Fruit fly (Drosophila melanogaster): ENCODE measurements around the gene CG33229.

The CG33229 gene

DNA sequence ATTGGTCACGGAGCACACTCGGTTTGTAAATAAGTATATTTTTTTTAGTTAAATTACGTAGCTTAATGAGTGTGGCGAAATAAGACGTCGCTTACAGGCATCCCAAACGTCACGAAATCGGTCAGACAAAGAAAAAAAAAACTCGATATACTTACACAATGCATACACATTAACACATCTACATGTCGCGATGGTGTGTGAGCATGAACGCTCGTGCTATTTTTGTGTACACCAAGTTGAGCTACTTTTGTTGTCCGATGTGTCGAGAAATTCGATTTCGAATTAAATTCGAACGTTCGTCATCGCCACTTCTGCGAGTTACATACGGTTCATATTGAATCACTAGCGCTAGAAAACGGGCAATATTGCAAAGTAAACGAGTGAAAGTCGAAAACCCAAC lies 1.5 kb downstream of the CG33229 start:
- TF ChIP-seq ss (GFP tag; optimal IDR thresholded peaks at IDR 0.05), result no peak
- TF ChIP-seq Gug (GFP tag; IDR thresholded peaks at IDR 0.05), result no peak
- no peak for TF ChIP-seq fd59A (GFP tag; optimal IDR thresholded peaks at IDR 0.05)
- no peak for TF ChIP-seq Ets96B (tag; optimal IDR thresholded peaks at IDR 0.05)
- no peak for TF ChIP-seq CG8319 (GFP tag; optimal IDR thresholded peaks at IDR 0.05)
- TF ChIP-seq CG11762 (GFP tag; optimal IDR thresholded peaks at IDR 0.05; ENCODE audit: insufficient read depth), result no peak
- no peak for TF ChIP-seq Smox (GFP tag; optimal IDR thresholded peaks at IDR 0.05)
- no peak for TF ChIP-seq OdsH (GFP tag; optimal IDR thresholded peaks at IDR 0.05)
- TF ChIP-seq Hr4 (GFP tag; optimal IDR thresholded peaks at IDR 0.05), result no peak
- 0 out of 2 replicates have a peak, but pooled peaks have one; percentile 14 for TF ChIP-seq CG15336 (GFP tag; IDR thresholded peaks at IDR 0.05)
- TF ChIP-seq Eip93F (GFP tag; optimal IDR thresholded peaks at IDR 0.05), result peak; percentile 12
- no peak for TF ChIP-seq CG34406 (GFP tag; optimal IDR thresholded peaks at IDR 0.05)
- no peak for TF ChIP-seq CG6808 (GFP tag; optimal IDR thresholded peaks at IDR 0.05)
- TF ChIP-seq Eip75B (GFP tag; optimal IDR thresholded peaks at IDR 0.05), result no peak
- TF ChIP-seq Hr38 (GFP tag; optimal IDR thresholded peaks at IDR 0.05), result no peak
- TF ChIP-seq Blimp-1 (GFP tag; optimal IDR thresholded peaks at IDR 0.05), result no peak
- TF ChIP-seq fkh (GFP tag; optimal IDR thresholded peaks at IDR 0.05), result no peak
- no peak for TF ChIP-seq Eip78C (GFP tag)
- TF ChIP-seq vri (GFP tag; optimal IDR thresholded peaks at IDR 0.05), result peak; percentile 6
- TF ChIP-seq svp (GFP tag), result peak; percentile 42
- no peak for TF ChIP-seq CG16779 (tag; optimal IDR thresholded peaks at IDR 0.05)
- TF ChIP-seq CG6163 (GFP tag; IDR thresholded peaks at IDR 0.05), result no peak
- TF ChIP-seq Sox14 (GFP tag; optimal IDR thresholded peaks at IDR 0.05), result no peak
- TF ChIP-seq CG6792 (GFP tag; optimal IDR thresholded peaks at IDR 0.05), result no peak
- TF ChIP-seq spab (GFP tag; optimal IDR thresholded peaks at IDR 0.05), result no peak
- TF ChIP-seq eg (GFP tag; IDR thresholded peaks at IDR 0.05), result no peak
- TF ChIP-seq cyc (GFP tag; optimal IDR thresholded peaks at IDR 0.05), result no peak
- TF ChIP-seq Ets21C (GFP tag; optimal IDR thresholded peaks at IDR 0.05), result no peak
- no peak for TF ChIP-seq lz (GFP tag; optimal IDR thresholded peaks at IDR 0.05)
- TF ChIP-seq CG1621 (tag; optimal IDR thresholded peaks at IDR 0.05), result no peak
- no peak for TF ChIP-seq CG9139 (GFP tag; optimal IDR thresholded peaks at IDR 0.05)

DNA sequence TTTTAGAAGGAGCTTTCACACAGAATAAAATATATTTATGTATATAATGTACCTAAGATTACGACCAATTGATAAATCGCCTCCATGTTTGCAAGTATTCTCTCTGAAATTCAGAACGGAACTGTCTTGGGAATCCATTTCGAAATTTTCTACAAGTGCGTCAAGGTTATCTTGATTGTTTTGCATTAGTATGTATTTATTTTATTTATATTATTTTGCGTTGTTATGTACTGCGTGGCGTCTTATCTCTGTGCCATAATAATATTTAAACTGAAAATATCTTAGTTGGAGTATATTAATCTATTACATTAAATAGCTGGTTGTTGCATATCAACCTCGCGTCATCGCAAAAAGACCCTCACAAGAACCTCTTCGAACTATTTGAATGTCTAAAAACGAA lies 7.9 kb downstream of the CG33229 start, which contains the start of gene CG42846:
CG42846 (minus strand) TSS at position 101 of the 400 bp plus-strand sequence.
- TF ChIP-seq Blimp-1 (GFP tag; optimal IDR thresholded peaks at IDR 0.05) (no peak), dsx (GFP tag; optimal IDR thresholded peaks at IDR 0.05; ENCODE audit: poor library complexity, severe bottlenecking) (no peak), CG11294 (GFP tag; IDR thresholded peaks at IDR 0.05) (no peak), CG10631 (GFP tag; optimal IDR thresholded peaks at IDR 0.05) (no peak), CG3919 (GFP tag; optimal IDR thresholded peaks at IDR 0.05) (no peak), CG6792 (GFP tag; optimal IDR thresholded peaks at IDR 0.05) (no peak), Hr38 (GFP tag; optimal IDR thresholded peaks at IDR 0.05) (no peak), CG8119 (GFP tag; IDR thresholded peaks at IDR 0.05) (no peak), CG3032 (tag; optimal IDR thresholded peaks at IDR 0.05) (no peak), CG9139 (GFP tag; optimal IDR thresholded peaks at IDR 0.05) (no peak), Eip75B (GFP tag; optimal IDR thresholded peaks at IDR 0.05) (no peak), Ets21C (GFP tag; optimal IDR thresholded peaks at IDR 0.05) (no peak), Sox14 (GFP tag; optimal IDR thresholded peaks at IDR 0.05) (no peak), OdsH (GFP tag; optimal IDR thresholded peaks at IDR 0.05) (no peak), acj6 (GFP tag; optimal IDR thresholded peaks at IDR 0.05) (no peak), fd85E (GFP tag; optimal IDR thresholded peaks at IDR 0.05) (no peak), CG10669 (GFP tag; optimal IDR thresholded peaks at IDR 0.05) (no peak)

DNA sequence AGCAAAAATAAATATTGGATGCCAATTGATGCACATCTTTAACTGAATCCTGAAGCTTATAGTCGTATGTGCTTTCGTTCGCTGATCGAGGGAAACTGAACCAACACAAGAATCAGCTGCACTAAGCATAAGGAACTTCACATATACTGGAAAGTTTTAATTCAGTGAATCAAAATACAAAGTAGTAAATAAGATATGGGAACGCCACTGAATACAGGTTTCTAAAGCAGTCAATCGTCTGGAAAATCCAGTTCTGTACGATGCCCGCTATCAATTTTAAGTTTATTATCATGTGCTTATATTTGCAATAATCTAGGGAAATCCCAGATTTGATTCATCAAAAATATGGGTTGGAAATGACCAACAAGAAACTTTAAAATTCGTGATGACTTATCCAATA lies 8.6 kb downstream of the CG33229 start, which contains the start of gene CG34454:
CG34454 (minus strand) TSS at position 84 of the 400 bp plus-strand sequence.
- TF ChIP-seq eg (GFP tag; IDR thresholded peaks at IDR 0.05), result no peak
- TF ChIP-seq Sox102F (GFP tag; optimal IDR thresholded peaks at IDR 0.05), result no peak
- TF ChIP-seq spab (GFP tag; optimal IDR thresholded peaks at IDR 0.05), result no peak
- TF ChIP-seq dac (GFP tag; optimal IDR thresholded peaks at IDR 0.05), result no peak
- TF ChIP-seq dsx (GFP tag; optimal IDR thresholded peaks at IDR 0.05; ENCODE audit: poor library complexity, severe bottlenecking), result peak; percentile 92
- no peak for TF ChIP-seq fd85E (GFP tag; optimal IDR thresholded peaks at IDR 0.05)
- no peak for TF ChIP-seq CG34406 (GFP tag; optimal IDR thresholded peaks at IDR 0.05)
- TF ChIP-seq Hr38 (GFP tag; optimal IDR thresholded peaks at IDR 0.05), result no peak
